Worm (Caenorhabditis elegans): Measurements from ENCODE around the gene skn-1.

Gene skn-1

ce11 chrIV:5649073-5649583 lies 11.1 kb downstream of the skn-1 start, which contains the start of gene csn-5:
Gene csn-5 (plus strand): TSS chrIV:5649533.
- no peak for TF ChIP-seq odd-2 (tag; optimal IDR thresholded peaks at IDR 0.05)
- TF ChIP-seq pqm-1 (tag; optimal IDR thresholded peaks at IDR 0.05) = no peak
- no peak for TF ChIP-seq ceh-2 (tag; optimal IDR thresholded peaks at IDR 0.05)
- TF ChIP-seq tbx-7 (tag; optimal IDR thresholded peaks at IDR 0.05) = no peak
- no peak for TF ChIP-seq ceh-14 (tag; optimal IDR thresholded peaks at IDR 0.05)
- TF ChIP-seq elt-4 (tag; optimal IDR thresholded peaks at IDR 0.05) = no peak
- TF ChIP-seq ceh-6 (GFP tag; optimal IDR thresholded peaks at IDR 0.05) = no peak
- TF ChIP-seq fkh-10 (GFP tag; optimal IDR thresholded peaks at IDR 0.05) = no peak
- TF ChIP-seq C38D4.7 (GFP tag; optimal IDR thresholded peaks at IDR 0.05) = no peak
- no peak for TF ChIP-seq hlh-13 (GFP tag; optimal IDR thresholded peaks at IDR 0.05)
- TF ChIP-seq sox-4 (tag; optimal IDR thresholded peaks at IDR 0.05) = no peak
- no peak for TF ChIP-seq dmd-4 (tag; optimal IDR thresholded peaks at IDR 0.05; ENCODE audit: borderline replicate concordance)
- no peak for TF ChIP-seq nfya-1 (tag; optimal IDR thresholded peaks at IDR 0.05)
- TF ChIP-seq lin-11 (tag; optimal IDR thresholded peaks at IDR 0.05) = no peak
- no peak for TF ChIP-seq eyg-1 (tag; optimal IDR thresholded peaks at IDR 0.05)
- no peak for TF ChIP-seq elt-2 (tag; optimal IDR thresholded peaks at IDR 0.05)
- no peak for TF ChIP-seq ets-4 (tag; optimal IDR thresholded peaks at IDR 0.05)
- no peak for TF ChIP-seq ceh-30 (tag; optimal IDR thresholded peaks at IDR 0.05)

- TF ChIP-seq dve-1 (tag; optimal IDR thresholded peaks at IDR 0.05) (no peak), ets-4 (tag; optimal IDR thresholded peaks at IDR 0.05) (no peak), pag-3 (tag; optimal IDR thresholded peaks at IDR 0.05; ENCODE audit: borderline replicate concordance) (no peak), pha-2 (tag; optimal IDR thresholded peaks at IDR 0.05) (no peak), hlh-15 (tag; optimal IDR thresholded peaks at IDR 0.05) (no peak), pqm-1 (tag; optimal IDR thresholded peaks at IDR 0.05) (no peak), ceh-2 (tag; optimal IDR thresholded peaks at IDR 0.05) (no peak), fkh-10 (GFP tag; optimal IDR thresholded peaks at IDR 0.05) (no peak), ceh-18 (tag; optimal IDR thresholded peaks at IDR 0.05) (no peak), ceh-48 (tag; optimal IDR thresholded peaks at IDR 0.05) (no peak), zip-5 (tag; optimal IDR thresholded peaks at IDR 0.05) (no peak), eyg-1 (tag; optimal IDR thresholded peaks at IDR 0.05) (no peak), ceh-31 (tag; optimal IDR thresholded peaks at IDR 0.05) (no peak), pax-1 (tag; optimal IDR thresholded peaks at IDR 0.05) (no peak), fkh-6 (tag; optimal IDR thresholded peaks at IDR 0.05) (no peak), madf-2 (tag; optimal IDR thresholded peaks at IDR 0.05) (no peak), ahr-1 (tag; optimal IDR thresholded peaks at IDR 0.05) (no peak), ceh-45 (GFP tag; IDR thresholded peaks at IDR 0.05) (no peak)
Measured at ce11 chrIV:5645514-5646052, 14.6 kb downstream of the skn-1 start, which contains the start of the genes srd-8 and B0547.2. Gene srd-8 (minus strand): TSS chrIV:5645614. Gene B0547.2 (plus strand): TSS chrIV:5646002.

ce11 chrIV:5635551-5635950 lies 24.6 kb downstream of the skn-1 start, which contains the start of gene srd-13:
Gene srd-13 (minus strand): TSS chrIV:5635651.
- no peak for TF ChIP-seq pha-2 (tag; optimal IDR thresholded peaks at IDR 0.05)
- no peak for TF ChIP-seq K09A11.1 (tag; optimal IDR thresholded peaks at IDR 0.05; ENCODE audit: insufficient read depth)
- TF ChIP-seq ceh-19 (GFP tag; optimal IDR thresholded peaks at IDR 0.05) = no peak
- no peak for TF ChIP-seq ceh-22 (tag; optimal IDR thresholded peaks at IDR 0.05)
- TF ChIP-seq rnt-1 (tag; optimal IDR thresholded peaks at IDR 0.05) = no peak
- no peak for TF ChIP-seq pros-1 (tag; optimal IDR thresholded peaks at IDR 0.05)
- TF ChIP-seq pha-4 (tag; optimal IDR thresholded peaks at IDR 0.05) = no peak
- TF ChIP-seq ceh-2 (tag; optimal IDR thresholded peaks at IDR 0.05) = no peak
- no peak for TF ChIP-seq pax-1 (tag; optimal IDR thresholded peaks at IDR 0.05)
- TF ChIP-seq ceh-45 (GFP tag; IDR thresholded peaks at IDR 0.05) = no peak
- no peak for TF ChIP-seq ceh-34 (tag; optimal IDR thresholded peaks at IDR 0.05)
- no peak for TF ChIP-seq unc-55 (GFP tag; optimal IDR thresholded peaks at IDR 0.05)
- TF ChIP-seq zip-5 (tag; optimal IDR thresholded peaks at IDR 0.05) = no peak
- TF ChIP-seq ets-4 (tag; optimal IDR thresholded peaks at IDR 0.05) = no peak
- TF ChIP-seq ama-1 (optimal IDR thresholded peaks at IDR 0.05) = no peak
- TF ChIP-seq madf-2 (tag; optimal IDR thresholded peaks at IDR 0.05) = no peak
- TF ChIP-seq pqm-1 (tag; optimal IDR thresholded peaks at IDR 0.05) = no peak
